Fruit fly (Drosophila melanogaster): ENCODE measurements around the gene CG17593.

CG17593 gene

dm6 chr2L:3514569-3515191, at the start of gene CG17593, which contains the start of gene LeuRS:
TSS of gene CG17593 (plus strand) at chr2L:3514872.
TSS of gene LeuRS (minus strand) at chr2L:3514656.
- TF ChIP-seq CG8478 (optimal IDR thresholded peaks at IDR 0.05): no peak
- no peak for TF ChIP-seq EcR (GFP tag; optimal IDR thresholded peaks at IDR 0.05)
- no peak for TF ChIP-seq pan (optimal IDR thresholded peaks at IDR 0.05)
- no peak for TF ChIP-seq psq (optimal IDR thresholded peaks at IDR 0.05)
- no peak for TF ChIP-seq usp (GFP tag; optimal IDR thresholded peaks at IDR 0.05)
- TF ChIP-seq Dll (optimal IDR thresholded peaks at IDR 0.05): no peak

- TF ChIP-seq usp (GFP tag; optimal IDR thresholded peaks at IDR 0.05): no peak
- no peak for TF ChIP-seq EcR (GFP tag; optimal IDR thresholded peaks at IDR 0.05)
- TF ChIP-seq psq (optimal IDR thresholded peaks at IDR 0.05): no peak
- no peak for TF ChIP-seq pan (optimal IDR thresholded peaks at IDR 0.05)
- TF ChIP-seq CG8478 (optimal IDR thresholded peaks at IDR 0.05): no peak
- TF ChIP-seq Dll (optimal IDR thresholded peaks at IDR 0.05): no peak
Observed at dm6 chr2L:3465426-3465825, 49.2 kb upstream of the CG17593 start.

dm6 chr2L:3465918-3466727, 48.5 kb upstream of the CG17593 start, which contains the start of the genes msl-2 and ND-PDSW:
TSS of gene msl-2 (minus strand) at chr2L:3466112.
TSS of gene ND-PDSW (plus strand) at chr2L:3466157.
- no peak for TF ChIP-seq Dll (optimal IDR thresholded peaks at IDR 0.05)
- no peak for TF ChIP-seq psq (optimal IDR thresholded peaks at IDR 0.05)
- TF ChIP-seq usp (GFP tag; optimal IDR thresholded peaks at IDR 0.05): no peak
- no peak for TF ChIP-seq pan (optimal IDR thresholded peaks at IDR 0.05)
- no peak for TF ChIP-seq CG8478 (optimal IDR thresholded peaks at IDR 0.05)
- TF ChIP-seq EcR (GFP tag; optimal IDR thresholded peaks at IDR 0.05): no peak

dm6 chr2L:3466846-3467245, 47.8 kb upstream of the CG17593 start:
- TF ChIP-seq usp (GFP tag; optimal IDR thresholded peaks at IDR 0.05): no peak
- no peak for TF ChIP-seq EcR (GFP tag; optimal IDR thresholded peaks at IDR 0.05)
- TF ChIP-seq psq (optimal IDR thresholded peaks at IDR 0.05): no peak
- TF ChIP-seq pan (optimal IDR thresholded peaks at IDR 0.05): no peak
- no peak for TF ChIP-seq Dll (optimal IDR thresholded peaks at IDR 0.05)
- no peak for TF ChIP-seq CG8478 (optimal IDR thresholded peaks at IDR 0.05)

- TF ChIP-seq usp (GFP tag; optimal IDR thresholded peaks at IDR 0.05) (no peak), CG8478 (optimal IDR thresholded peaks at IDR 0.05) (no peak), psq (optimal IDR thresholded peaks at IDR 0.05) (no peak), pan (optimal IDR thresholded peaks at IDR 0.05) (no peak), EcR (GFP tag; optimal IDR thresholded peaks at IDR 0.05) (no peak), Dll (optimal IDR thresholded peaks at IDR 0.05) (no peak)
Observed at dm6 chr2L:3469869-3470268, 44.8 kb upstream of the CG17593 start, which contains the start of the genes Pif1 and CG31776. TSS of gene Pif1 (minus strand) at chr2L:3470004. TSS of gene CG31776 (plus strand) at chr2L:3470182.

dm6 chr2L:3472242-3472641, 42.4 kb upstream of the CG17593 start, which contains the start of gene Pgant4:
TSS of gene Pgant4 (plus strand) at chr2L:3472603.
- no peak for TF ChIP-seq CG8478 (optimal IDR thresholded peaks at IDR 0.05)
- TF ChIP-seq pan (optimal IDR thresholded peaks at IDR 0.05): no peak
- no peak for TF ChIP-seq usp (GFP tag; optimal IDR thresholded peaks at IDR 0.05)

dm6 chr2L:3475168-3475567, 39.5 kb upstream of the CG17593 start:
- no peak for TF ChIP-seq Dll (optimal IDR thresholded peaks at IDR 0.05)
- no peak for TF ChIP-seq psq (optimal IDR thresholded peaks at IDR 0.05)
- TF ChIP-seq CG8478 (optimal IDR thresholded peaks at IDR 0.05): no peak
- no peak for TF ChIP-seq pan (optimal IDR thresholded peaks at IDR 0.05)
- TF ChIP-seq usp (GFP tag; optimal IDR thresholded peaks at IDR 0.05): no peak
- TF ChIP-seq EcR (GFP tag; optimal IDR thresholded peaks at IDR 0.05): no peak

dm6 chr2L:3475948-3476347, 38.7 kb upstream of the CG17593 start:
- no peak for TF ChIP-seq pan (optimal IDR thresholded peaks at IDR 0.05)
- TF ChIP-seq EcR (GFP tag; optimal IDR thresholded peaks at IDR 0.05): no peak
- no peak for TF ChIP-seq psq (optimal IDR thresholded peaks at IDR 0.05)
- no peak for TF ChIP-seq CG8478 (optimal IDR thresholded peaks at IDR 0.05)
- no peak for TF ChIP-seq Dll (optimal IDR thresholded peaks at IDR 0.05)
- no peak for TF ChIP-seq usp (GFP tag; optimal IDR thresholded peaks at IDR 0.05)

- TF ChIP-seq EcR (GFP tag; optimal IDR thresholded peaks at IDR 0.05) (no peak), usp (GFP tag; optimal IDR thresholded peaks at IDR 0.05) (no peak), Dll (optimal IDR thresholded peaks at IDR 0.05) (no peak), pan (optimal IDR thresholded peaks at IDR 0.05) (no peak), psq (optimal IDR thresholded peaks at IDR 0.05) (no peak), CG8478 (optimal IDR thresholded peaks at IDR 0.05) (no peak)
Observed at dm6 chr2L:3476399-3477056, 38.1 kb upstream of the CG17593 start.

- TF ChIP-seq pan (optimal IDR thresholded peaks at IDR 0.05) (peak; percentile 85), psq (optimal IDR thresholded peaks at IDR 0.05) (no peak)
Observed at dm6 chr2L:3477057-3477755, 37.5 kb upstream of the CG17593 start.
